Fruit fly (Drosophila melanogaster): Measurements from ENCODE around the gene DIP-eta.

dm6 chr2L:5662549-5662948 is 44.8 kb upstream of the DIP-eta start, which contains the start of gene Hsp60C:
- no peak for TF ChIP-seq brk (GFP tag; optimal IDR thresholded peaks at IDR 0.05)
- no peak for TF ChIP-seq Rel (GFP tag; optimal IDR thresholded peaks at IDR 0.05)
- TF ChIP-seq Rel (tag; optimal IDR thresholded peaks at IDR 0.05), result no peak
- no peak for TF ChIP-seq psq (GFP tag; optimal IDR thresholded peaks at IDR 0.05)
- TF ChIP-seq dmrt93B (GFP tag; optimal IDR thresholded peaks at IDR 0.05), result no peak
- no peak for TF ChIP-seq pan (optimal IDR thresholded peaks at IDR 0.05)
- TF ChIP-seq dl (GFP tag; optimal IDR thresholded peaks at IDR 0.05; ENCODE audit: insufficient read depth in 1 of 2, partially characterized antibody in 2 of 2), result no peak
- TF ChIP-seq Jra (GFP tag; optimal IDR thresholded peaks at IDR 0.05), result no peak
- TF ChIP-seq Hr83 (GFP tag; optimal IDR thresholded peaks at IDR 0.05; ENCODE audit: poor library complexity, severe bottlenecking), result no peak
- TF ChIP-seq woc (GFP tag; optimal IDR thresholded peaks at IDR 0.05), result no peak
- TF ChIP-seq CG9705 (GFP tag; optimal IDR thresholded peaks at IDR 0.05), result no peak
- no peak for TF ChIP-seq usp (GFP tag; optimal IDR thresholded peaks at IDR 0.05)
- no peak for TF ChIP-seq h (GFP tag; optimal IDR thresholded peaks at IDR 0.05)
- TF ChIP-seq dsf (GFP tag; optimal IDR thresholded peaks at IDR 0.05; ENCODE audit: borderline replicate concordance), result no peak
- no peak for TF ChIP-seq Abd-B (GFP tag; optimal IDR thresholded peaks at IDR 0.05)

All from whole organism, wandering third instar larva.